Fruit fly (Drosophila melanogaster) whole organism, embryonic: Measurements from ENCODE around the gene Acp63F.

Source experiments
- Atf6 ChIP-seq: fragments of 200-800 bp; sonication (Bioruptor generic); IDR thresholded peaks from 2 replicates; pipeline ENCODE4 v1.3.6; 2022; ENCODE audit warnings: missing biosample characterization, missing genetic modification characterization
- CG10321 ChIP-seq: fragments of 200-800 bp; sonication (Bioruptor generic); IDR thresholded peaks from 2 replicates; pipeline ENCODE4 v1.3.6; 2022; ENCODE audit warnings: missing biosample characterization, missing genetic modification characterization
- CG10654 ChIP-seq: fragments of 200-800 bp; sonication (Bioruptor generic); optimal IDR thresholded peaks from 2 replicates; lab custom pipeline; 2016; ENCODE audit warnings: missing biosample characterization, missing genetic modification characterization
- CG11504 ChIP-seq: fragments of 200-800 bp; sonication (Bioruptor generic); optimal IDR thresholded peaks from 3 replicates; lab custom pipeline; 2019; ENCODE audit warnings: missing biosample characterization, mild to moderate bottlenecking, missing genetic modification characterization, moderate library complexity
- CG11696 ChIP-seq: fragments of 200-800 bp; sonication (Bioruptor generic); IDR thresholded peaks from 2 replicates; pipeline ENCODE4 v1.3.6; 2022; ENCODE audit warnings: missing biosample characterization, missing genetic modification characterization
- CG12155 ChIP-seq: fragments of 200-800 bp; sonication (Bioruptor generic); optimal IDR thresholded peaks from 3 replicates; lab custom pipeline; 2016; ENCODE audit warnings: missing biosample characterization, missing genetic modification characterization
- CG12942 ChIP-seq: fragments of 200-800 bp; sonication (Bioruptor generic); optimal IDR thresholded peaks from 3 replicates; lab custom pipeline; 2016; ENCODE audit warnings: missing biosample characterization, missing genetic modification characterization
- CG13894 ChIP-seq: fragments of 200-800 bp; sonication (Bioruptor generic); optimal IDR thresholded peaks from 3 replicates; lab custom pipeline; 2018; ENCODE audit warnings: missing biosample characterization, mild to moderate bottlenecking, missing genetic modification characterization, moderate library complexity
- CG14014 ChIP-seq: fragments of 200-800 bp; sonication (Bioruptor generic); IDR thresholded peaks from 2 replicates; pipeline ENCODE4 v1.3.6; 2022; ENCODE audit warnings: missing biosample characterization, missing genetic modification characterization
- CG14441 ChIP-seq: fragments of 200-800 bp; sonication (Bioruptor generic); IDR thresholded peaks from 2 replicates; pipeline ENCODE4 v1.3.6; 2022; ENCODE audit warnings: missing biosample characterization, missing genetic modification characterization
- CG17385 ChIP-seq: fragments of 200-800 bp; sonication (Bioruptor generic); optimal IDR thresholded peaks from 3 replicates; lab custom pipeline; 2018; ENCODE audit warnings: missing biosample characterization, mild to moderate bottlenecking, missing genetic modification characterization
- CG17568 ChIP-seq: fragments of 200-800 bp; sonication (Bioruptor generic); optimal IDR thresholded peaks from 2 replicates; lab custom pipeline; 2018; ENCODE audit warnings: missing biosample characterization, mild to moderate bottlenecking, missing genetic modification characterization, moderate library complexity
- CG18262 ChIP-seq: fragments of 200-800 bp; optimal IDR thresholded peaks from 3 replicates; lab custom pipeline; 2019; ENCODE audit warnings: missing biosample characterization, mild to moderate bottlenecking, missing genetic modification characterization, moderate library complexity
- CG2712 ChIP-seq: fragments of 200-800 bp; optimal IDR thresholded peaks from 3 replicates; lab custom pipeline; 2019; ENCODE audit warnings: missing biosample characterization, mild to moderate bottlenecking, missing genetic modification characterization, moderate library complexity
- CG30403 ChIP-seq: fragments of 200-800 bp; sonication (Bioruptor generic); optimal IDR thresholded peaks from 3 replicates; lab custom pipeline; 2016; ENCODE audit warnings: missing biosample characterization, missing genetic modification characterization
- CG32532 ChIP-seq: fragments of 200-800 bp; sonication (Bioruptor generic); IDR thresholded peaks from 2 replicates; pipeline ENCODE4 v1.3.6; 2022; ENCODE audit warnings: missing biosample characterization, missing genetic modification characterization
- CG33557 ChIP-seq: fragments of 200-800 bp; sonication (Bioruptor generic); optimal IDR thresholded peaks from 2 replicates; lab custom pipeline; 2019; ENCODE audit warnings: missing biosample characterization, mild to moderate bottlenecking, missing genetic modification characterization, moderate library complexity
- CG5245 ChIP-seq: fragments of 200-800 bp; sonication (Bioruptor generic); optimal IDR thresholded peaks from 3 replicates; lab custom pipeline; 2016; ENCODE audit warnings: missing biosample characterization, missing genetic modification characterization
- CG7556 ChIP-seq: fragments of 200-800 bp; sonication (Bioruptor generic); optimal IDR thresholded peaks from 2 replicates; lab custom pipeline; 2017; ENCODE audit warnings: missing biosample characterization, mild to moderate bottlenecking, missing genetic modification characterization
- CG8924 ChIP-seq: fragments of 200-800 bp; optimal IDR thresholded peaks from 3 replicates; lab custom pipeline; 2019; ENCODE audit warnings: missing biosample characterization, mild to moderate bottlenecking, missing genetic modification characterization, moderate library complexity
- Dip3 ChIP-seq: fragments of 200-800 bp; sonication (Bioruptor generic); optimal IDR thresholded peaks from 3 replicates; lab custom pipeline; 2016; ENCODE audit warnings: missing biosample characterization, missing genetic modification characterization
- Doc3 ChIP-seq: fragments of 200-800 bp; sonication (Bioruptor generic); IDR thresholded peaks from 3 replicates; pipeline ENCODE4 v1.3.6; 2022; ENCODE audit warnings: missing biosample characterization, missing genetic modification characterization; ENCODE audit not compliant: partially characterized antibody
- Drgx ChIP-seq: fragments of 200-800 bp; sonication (Bioruptor generic); IDR thresholded peaks from 2 replicates; pipeline ENCODE4 v1.3.6; 2022; ENCODE audit warnings: missing biosample characterization, missing genetic modification characterization
- E2f1 ChIP-seq: fragments of 200-800 bp; sonication (Bioruptor generic); IDR thresholded peaks from 2 replicates; pipeline ENCODE4 v1.3.6; 2022; ENCODE audit warnings: missing biosample characterization, missing genetic modification characterization
- HmgZ ChIP-seq: fragments of 200-800 bp; sonication (Bioruptor generic); optimal IDR thresholded peaks from 2 replicates; lab custom pipeline; 2018; ENCODE audit warnings: missing biosample characterization, mild to moderate bottlenecking, missing genetic modification characterization
- Hmr ChIP-seq: fragments of 200-800 bp; sonication (Bioruptor generic); optimal IDR thresholded peaks from 3 replicates; lab custom pipeline; 2017; ENCODE audit warnings: mild to moderate bottlenecking, missing biosample characterization, missing genetic modification reagents, missing genetic modification characterization
- MBD-R2 ChIP-seq: fragments of 200-800 bp; sonication (Bioruptor generic); IDR thresholded peaks from 2 replicates; pipeline ENCODE4 v1.3.6; 2022; ENCODE audit warnings: missing biosample characterization, missing genetic modification characterization
- Med ChIP-seq: fragments of 200-800 bp; sonication (Bioruptor generic); peaks from one replicate; lab custom pipeline; 2016; ENCODE audit warnings: missing biosample characterization, missing genetic modification characterization, mild to moderate bottlenecking, inconsistent platforms, moderate library complexity
- NfI ChIP-seq: fragments of 200-800 bp; sonication (Bioruptor generic); optimal IDR thresholded peaks from 3 replicates; lab custom pipeline; 2018; ENCODE audit warnings: missing biosample characterization, mild to moderate bottlenecking, missing genetic modification characterization, moderate library complexity
- Side ChIP-seq: fragments of 200-800 bp; sonication (Bioruptor generic); optimal IDR thresholded peaks from 2 replicates; lab custom pipeline; 2016; ENCODE audit warnings: missing biosample characterization, missing genetic modification characterization
- Sox102F ChIP-seq: fragments of 200-800 bp; sonication (Bioruptor generic); optimal IDR thresholded peaks from 2 replicates; lab custom pipeline; 2018; ENCODE audit warnings: missing biosample characterization, mild to moderate bottlenecking, missing genetic modification characterization, moderate library complexity
- Taf1 ChIP-seq: fragments of 200-800 bp; sonication (Bioruptor generic); IDR thresholded peaks from 2 replicates; pipeline ENCODE4 v1.3.6; 2022; ENCODE audit warnings: missing biosample characterization, missing genetic modification characterization
- caup ChIP-seq: fragments of 200-800 bp; sonication (Bioruptor generic); optimal IDR thresholded peaks from 3 replicates; lab custom pipeline; 2017; ENCODE audit warnings: missing biosample characterization, mild to moderate bottlenecking, missing genetic modification characterization, moderate library complexity; ENCODE audit not compliant: severe bottlenecking
- chinmo ChIP-seq: fragments of 200-800 bp; sonication (Bioruptor generic); IDR thresholded peaks from 4 replicates; pipeline ENCODE4 v1.3.6; 2022; ENCODE audit warnings: missing biosample characterization, missing genetic modification characterization; ENCODE audit not compliant: partially characterized antibody
- corto ChIP-seq: fragments of 200-800 bp; sonication (Bioruptor generic); optimal IDR thresholded peaks from 2 replicates; lab custom pipeline; 2016; ENCODE audit warnings: missing biosample characterization, mild to moderate bottlenecking, missing genetic modification characterization, moderate library complexity
- danr ChIP-seq: fragments of 200-800 bp; sonication (Bioruptor generic); IDR thresholded peaks from 2 replicates; pipeline ENCODE4 v1.3.6; 2022; ENCODE audit warnings: missing biosample characterization, missing genetic modification characterization
- esg ChIP-seq: fragments of 200-800 bp; sonication (Bioruptor generic); conservative IDR thresholded peaks from 2 replicates; pipeline ENCODE4 v1.3.6; 2022; ENCODE audit warnings: missing biosample characterization, missing genetic modification characterization
- lola ChIP-seq, 3 experiments: fragments of >200 bp in 2 of 3; fragments of 200-800 bp in 1 of 3; sonication (Bioruptor generic) in 1 of 3; optimal IDR thresholded peaks; 2 replicates each; lab custom pipeline; 2017 to 2019; ENCODE audit warnings: missing biosample characterization in 3 of 3, missing genetic modification characterization in 3 of 3, mild to moderate bottlenecking in 1 of 3, moderate library complexity in 1 of 3
- odd ChIP-seq: fragments of 200-800 bp; sonication (Bioruptor generic); optimal IDR thresholded peaks from 2 replicates; lab custom pipeline; 2017; ENCODE audit warnings: missing biosample characterization, mild to moderate bottlenecking, missing genetic modification characterization
- pan ChIP-seq, 4 experiments: fragments of >200 bp in 3 of 4; fragments of 200-800 bp in 1 of 4; sonication (Bioruptor generic) in 1 of 4; optimal IDR thresholded peaks in 3 of 4; IDR thresholded peaks in 1 of 4; 2 replicates each; pipeline versions ENCODE4 v1.3.6 to Lab custom; 2017 to 2022; ENCODE audit warnings: missing biosample characterization in 2 of 4, missing genetic modification characterization in 2 of 4, mixed read lengths in 1 of 4
- rib ChIP-seq: fragments of 200-800 bp; sonication (Bioruptor generic); IDR thresholded peaks from 2 replicates; pipeline ENCODE4 v1.3.6; 2022; ENCODE audit warnings: missing biosample characterization, missing genetic modification characterization
- sd ChIP-seq: fragments of 200-800 bp; sonication (Bioruptor generic); optimal IDR thresholded peaks from 3 replicates; lab custom pipeline; 2018; ENCODE audit warnings: missing biosample characterization, mild to moderate bottlenecking, missing genetic modification characterization, moderate library complexity
- sens-2 ChIP-seq: fragments of 200-800 bp; sonication (Bioruptor generic); IDR thresholded peaks from 2 replicates; pipeline ENCODE4 v1.3.6; 2022; ENCODE audit warnings: missing biosample characterization, missing genetic modification characterization
- sisA ChIP-seq: fragments of 200-800 bp; sonication (Bioruptor generic); IDR thresholded peaks from 2 replicates; pipeline ENCODE4 v1.3.6; 2022; ENCODE audit warnings: missing biosample characterization, missing genetic modification characterization
- twi ChIP-seq: fragments of 200-800 bp; optimal IDR thresholded peaks from 2 replicates; lab custom pipeline; 2019; ENCODE audit warnings: missing biosample characterization, mild to moderate bottlenecking, missing genetic modification characterization, moderate library complexity
- vfl ChIP-seq: fragments of 200-800 bp; sonication (Bioruptor generic); optimal IDR thresholded peaks from 2 replicates; lab custom pipeline; 2016; ENCODE audit warnings: missing biosample characterization, missing genetic modification characterization
- zfh1 ChIP-seq: fragments of 200-800 bp; sonication (Bioruptor generic); IDR thresholded peaks from 3 replicates; pipeline ENCODE4 v1.3.6; 2022; ENCODE audit warnings: missing biosample characterization, missing genetic modification characterization

The Acp63F gene

dm6 chr3L:3772284-3772987, 43.7 kb downstream of the Acp63F start (continued):
- TF ChIP-seq pan (optimal IDR thresholded peaks at IDR 0.05; lab: Kevin White, UChicago) (no peak), pan (GFP tag; optimal IDR thresholded peaks at IDR 0.05 in 1 of 2, IDR thresholded peaks at IDR 0.05 in 1 of 2) (no peak), CG7556 (GFP tag; lab: Kevin White, UChicago) (peak; percentile 9), corto (GFP tag; lab: Kevin White, UChicago) (no peak), Doc3 (GFP tag; lab: Robert Waterston, UW) (peak; percentile 21; the same call in 1 of the 3 replicates), Med (GFP tag; lab: Kevin White, UChicago) (peak; percentile 86), E2f1 (GFP tag; lab: Robert Waterston, UW) (no peak), Hmr (peak; percentile 10), vfl (no peak), CG11504 (tag; lab: Kevin White, UChicago) (peak; percentile 52), sens-2 (GFP tag; lab: Robert Waterston, UW) (no peak), HmgZ (peak; percentile 29), lola (GFP tag; optimal IDR thresholded peaks at IDR 0.05; lab: Kevin White, UChicago) (no peak), Sox102F (GFP tag; lab: Kevin White, UChicago) (peak; percentile 49)

dm6 chr3L:3771406-3771935, 44.7 kb downstream of the Acp63F start:
- no peak for TF ChIP-seq Side (GFP tag; lab: Kevin White, UChicago)
- TF ChIP-seq CG13894 (tag; lab: Kevin White, UChicago): peak; percentile 70
- peak; percentile 79 for TF ChIP-seq CG14441 (GFP tag; lab: Robert Waterston, UW)
- TF ChIP-seq Drgx (GFP tag; lab: Robert Waterston, UW): peak; percentile 89
- TF ChIP-seq CG10321 (GFP tag; lab: Robert Waterston, UW): 0 out of 2 replicates have a peak, but pooled peaks have one; percentile 39
- TF ChIP-seq twi (tag; lab: Kevin White, UChicago): peak; percentile 45
- peak; percentile 83 for TF ChIP-seq rib (GFP tag; lab: Robert Waterston, UW)
- peak; percentile 79 for TF ChIP-seq CG12155 (GFP tag; lab: Kevin White, UChicago)
- TF ChIP-seq CG11696 (GFP tag; lab: Robert Waterston, UW): peak; percentile 73
- peak; percentile 79 for TF ChIP-seq NfI
- peak; percentile 44 for TF ChIP-seq CG17568 (GFP tag; lab: Kevin White, UChicago)
- TF ChIP-seq zfh1 (GFP tag; lab: Robert Waterston, UW): peak; percentile 72; the same call in 2 of the 3 replicates
- peak; percentile 69 for TF ChIP-seq esg (GFP tag; lab: Robert Waterston, UW)
- peak; percentile 52 for TF ChIP-seq CG18262 (tag; lab: Kevin White, UChicago)
- TF ChIP-seq CG5245 (GFP tag; lab: Kevin White, UChicago): peak; percentile 19
- TF ChIP-seq caup: peak; percentile 74
- TF ChIP-seq Taf1 (GFP tag; lab: Robert Waterston, UW): peak; percentile 74
- peak; percentile 92 for TF ChIP-seq CG14014 (GFP tag; lab: Robert Waterston, UW)
- peak; percentile 91 for TF ChIP-seq Atf6 (GFP tag; lab: Robert Waterston, UW)
- peak; percentile 65 for TF ChIP-seq CG2712
- peak; percentile 25 for TF ChIP-seq CG12942 (GFP tag; lab: Kevin White, UChicago)
- TF ChIP-seq CG8924 (tag; lab: Kevin White, UChicago): peak; percentile 89
- TF ChIP-seq odd (GFP tag; lab: Kevin White, UChicago): peak; percentile 65
- peak; percentile 18 for TF ChIP-seq CG10654 (GFP tag; lab: Kevin White, UChicago)
- peak; percentile 69 for TF ChIP-seq CG17385 (GFP tag; lab: Kevin White, UChicago)
- TF ChIP-seq chinmo (GFP tag; lab: Robert Waterston, UW): peak; percentile 98
- TF ChIP-seq Dip3 (GFP tag; lab: Kevin White, UChicago): peak; percentile 2
- TF ChIP-seq CG30403 (GFP tag; lab: Kevin White, UChicago): peak; percentile 79
- TF ChIP-seq CG32532: peak; percentile 96
- peak; percentile 76 for TF ChIP-seq sisA
- TF ChIP-seq MBD-R2 (GFP tag; lab: Robert Waterston, UW): peak; percentile 74
- TF ChIP-seq CG33557 (GFP tag; lab: Kevin White, UChicago): no peak
- peak; percentile 72 for TF ChIP-seq sd (tag; lab: Kevin White, UChicago)
- peak; percentile 30; the same call in 1 of the 2 replicates for TF ChIP-seq danr (GFP tag; lab: Robert Waterston, UW)
